Worm (Caenorhabditis elegans): Measurements from ENCODE around the gene srh-276.

Gene srh-276

ce11 chrV:15553869-15554268, 24.7 kb downstream of the srh-276 start:
- no peak for TF ChIP-seq flh-1 (GFP tag; optimal IDR thresholded peaks at IDR 0.05)
- TF ChIP-seq M03D4.4 (tag; optimal IDR thresholded peaks at IDR 0.05), result peak; percentile 55
- TF ChIP-seq ceh-39 (tag; optimal IDR thresholded peaks at IDR 0.05), result no peak
- TF ChIP-seq ces-1 (GFP tag; optimal IDR thresholded peaks at IDR 0.05), result no peak
- TF ChIP-seq nhr-76 (tag; optimal IDR thresholded peaks at IDR 0.05), result no peak
- TF ChIP-seq unc-62 (GFP tag; optimal IDR thresholded peaks at IDR 0.05), result no peak
- no peak for TF ChIP-seq lin-13 (tag; optimal IDR thresholded peaks at IDR 0.05)
- TF ChIP-seq pha-4 (tag; optimal IDR thresholded peaks at IDR 0.05), result no peak
- TF ChIP-seq bed-3 (GFP tag; optimal IDR thresholded peaks at IDR 0.05), result peak; percentile 41
- no peak for TF ChIP-seq elt-1 (tag; optimal IDR thresholded peaks at IDR 0.05; ENCODE audit: borderline replicate concordance, insufficient read depth)
- TF ChIP-seq elt-3 (tag; optimal IDR thresholded peaks at IDR 0.05), result no peak
- TF ChIP-seq ham-2 (GFP tag; optimal IDR thresholded peaks at IDR 0.05), result peak; percentile 15
- no peak for TF ChIP-seq unc-120 (tag; optimal IDR thresholded peaks at IDR 0.05; ENCODE audit: poor library complexity, severe bottlenecking)
- no peak for TF ChIP-seq nhr-12 (tag; optimal IDR thresholded peaks at IDR 0.05)
- TF ChIP-seq drap-1 (GFP tag; optimal IDR thresholded peaks at IDR 0.05), result peak; percentile 83
- peak; percentile 18 for TF ChIP-seq hlh-1 (tag; optimal IDR thresholded peaks at IDR 0.05)
- TF ChIP-seq lsy-2 (tag; optimal IDR thresholded peaks at IDR 0.05), result no peak
- TF ChIP-seq blmp-1 (tag; optimal IDR thresholded peaks at IDR 0.05), result no peak
- TF ChIP-seq sptf-1 (tag; optimal IDR thresholded peaks at IDR 0.05), result peak; percentile 69
- TF ChIP-seq snpc-4 (tag; optimal IDR thresholded peaks at IDR 0.05), result no peak
- TF ChIP-seq ceh-43 (GFP tag; optimal IDR thresholded peaks at IDR 0.05), result no peak
- TF ChIP-seq nhr-2 (tag; optimal IDR thresholded peaks at IDR 0.05), result no peak
- TF ChIP-seq nhr-237 (tag; optimal IDR thresholded peaks at IDR 0.05), result no peak
- TF ChIP-seq ceh-83 (GFP tag; optimal IDR thresholded peaks at IDR 0.05), result no peak
- TF ChIP-seq ztf-11 (tag; optimal IDR thresholded peaks at IDR 0.05), result no peak
- no peak for TF ChIP-seq mab-5 (tag; optimal IDR thresholded peaks at IDR 0.05)
- no peak for TF ChIP-seq unc-39 (tag; optimal IDR thresholded peaks at IDR 0.05)
- TF ChIP-seq mls-2 (tag; optimal IDR thresholded peaks at IDR 0.05), result peak; percentile 38
- TF ChIP-seq cnd-1 (tag; optimal IDR thresholded peaks at IDR 0.05), result peak; percentile 51
- TF ChIP-seq zip-8 (tag; optimal IDR thresholded peaks at IDR 0.05), result no peak
- TF ChIP-seq nhr-28 (tag; optimal IDR thresholded peaks at IDR 0.05), result no peak
- TF ChIP-seq tbx-8 (GFP tag; optimal IDR thresholded peaks at IDR 0.05), result no peak
- no peak for TF ChIP-seq mep-1 (tag; optimal IDR thresholded peaks at IDR 0.05)
- peak; percentile 15 for TF ChIP-seq lin-32 (GFP tag; optimal IDR thresholded peaks at IDR 0.05)
- TF ChIP-seq sem-2 (GFP tag; optimal IDR thresholded peaks at IDR 0.05), result peak; percentile 27

DNA sequence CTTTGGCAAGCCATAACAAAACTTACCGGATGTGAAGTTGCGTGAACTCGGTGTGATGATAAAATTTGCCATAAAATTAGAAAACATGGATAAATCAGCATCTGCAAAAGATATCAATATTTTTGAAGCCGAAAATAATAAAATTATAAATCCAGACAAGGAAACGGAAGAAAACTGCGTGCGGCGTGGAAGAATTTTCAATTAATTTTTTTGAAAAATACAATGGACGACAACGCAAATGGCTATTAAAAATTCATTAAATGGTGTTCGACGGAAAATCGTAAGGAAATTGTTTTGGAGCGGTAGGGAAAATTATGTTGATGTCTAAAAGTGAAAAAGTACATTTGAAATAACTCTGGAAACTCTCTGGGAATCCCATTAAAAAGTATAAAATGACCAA, 29.9 kb downstream of the srh-276 start, which contains the start of gene acr-18:
TSS of gene acr-18 (minus strand) at position 101 of the 400 bp plus-strand sequence.
- TF ChIP-seq ztf-11 (tag; optimal IDR thresholded peaks at IDR 0.05), result no peak

- TF ChIP-seq mls-2 (tag; optimal IDR thresholded peaks at IDR 0.05) (no peak), unc-62 (GFP tag; optimal IDR thresholded peaks at IDR 0.05) (no peak), ces-1 (GFP tag; optimal IDR thresholded peaks at IDR 0.05) (no peak), flh-1 (GFP tag; optimal IDR thresholded peaks at IDR 0.05) (no peak), mab-5 (tag; optimal IDR thresholded peaks at IDR 0.05) (no peak), ceh-83 (GFP tag; optimal IDR thresholded peaks at IDR 0.05) (no peak), nhr-2 (tag; optimal IDR thresholded peaks at IDR 0.05) (no peak)
These were observed 30.6 kb downstream of the srh-276 start for ce11 chrV:15559729-15560128.

- TF ChIP-seq zip-8 (tag; optimal IDR thresholded peaks at IDR 0.05), result no peak
- TF ChIP-seq ztf-11 (tag; optimal IDR thresholded peaks at IDR 0.05), result no peak
- no peak for TF ChIP-seq unc-62 (GFP tag; optimal IDR thresholded peaks at IDR 0.05)
- no peak for TF ChIP-seq ces-1 (GFP tag; optimal IDR thresholded peaks at IDR 0.05)
- TF ChIP-seq lin-32 (GFP tag; optimal IDR thresholded peaks at IDR 0.05), result no peak
- no peak for TF ChIP-seq blmp-1 (tag; optimal IDR thresholded peaks at IDR 0.05)
- no peak for TF ChIP-seq cnd-1 (tag; optimal IDR thresholded peaks at IDR 0.05)
- TF ChIP-seq mab-5 (tag; optimal IDR thresholded peaks at IDR 0.05), result no peak
- TF ChIP-seq bed-3 (GFP tag; optimal IDR thresholded peaks at IDR 0.05), result no peak
- TF ChIP-seq tbx-8 (GFP tag; optimal IDR thresholded peaks at IDR 0.05), result no peak
- TF ChIP-seq ceh-83 (GFP tag; optimal IDR thresholded peaks at IDR 0.05), result no peak
- no peak for TF ChIP-seq drap-1 (GFP tag; optimal IDR thresholded peaks at IDR 0.05)
- no peak for TF ChIP-seq nhr-28 (tag; optimal IDR thresholded peaks at IDR 0.05)
- no peak for TF ChIP-seq pha-4 (tag; optimal IDR thresholded peaks at IDR 0.05)
- no peak for TF ChIP-seq sem-2 (GFP tag; optimal IDR thresholded peaks at IDR 0.05)
- no peak for TF ChIP-seq nhr-12 (tag; optimal IDR thresholded peaks at IDR 0.05)
- no peak for TF ChIP-seq lsy-2 (tag; optimal IDR thresholded peaks at IDR 0.05)
- TF ChIP-seq elt-3 (tag; optimal IDR thresholded peaks at IDR 0.05), result no peak
These were observed 33.4 kb downstream of the srh-276 start for ce11 chrV:15562541-15562940.
